Fruit fly (Drosophila melanogaster): ENCODE data around the gene Or85f.

The Or85f gene

DNA sequence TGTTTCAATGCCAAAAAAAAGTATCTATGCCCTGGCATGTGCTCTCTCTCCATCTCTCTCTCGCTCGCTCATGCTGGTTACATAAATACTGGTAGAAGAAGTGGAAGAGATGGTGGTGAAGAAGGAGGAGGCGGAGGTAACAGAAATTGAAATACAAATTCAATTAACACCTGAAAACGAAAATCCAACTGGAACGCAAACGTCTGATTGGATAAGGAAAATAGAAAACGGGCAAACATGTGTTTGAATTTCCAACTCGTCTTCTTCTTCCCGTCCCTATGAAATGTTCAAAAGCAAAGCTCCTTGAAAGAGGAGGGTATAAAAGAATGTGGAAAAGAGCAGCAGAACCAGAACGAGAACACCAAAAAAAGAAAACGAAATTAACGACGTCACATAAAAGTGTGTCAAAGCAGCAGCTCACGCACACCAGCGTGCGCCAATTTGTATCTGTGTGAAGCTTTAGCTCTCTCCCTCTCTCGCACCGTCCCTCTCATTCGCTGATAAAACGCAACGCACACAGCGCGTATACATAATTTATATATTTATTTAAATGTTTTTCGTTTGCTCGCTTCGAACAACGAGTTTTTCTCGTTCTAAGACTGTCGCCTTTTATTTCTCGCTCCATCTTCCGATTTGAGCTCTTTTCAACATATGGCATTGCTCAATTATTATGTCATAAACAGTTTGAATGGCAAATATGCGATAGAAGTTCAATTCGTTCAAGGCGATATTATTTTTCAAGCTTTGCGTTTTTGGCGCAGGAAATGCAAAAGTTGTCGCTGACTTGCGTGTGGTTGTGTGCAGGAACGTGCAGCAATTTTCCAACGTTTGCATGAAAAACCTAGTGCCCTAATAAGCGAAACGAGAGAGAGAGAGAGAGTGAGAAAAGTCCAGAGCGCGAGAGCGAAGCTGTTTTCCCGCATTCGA is 20.6 kb downstream of the Or85f start (continued):
- no peak for TF ChIP-seq inv (GFP tag; IDR thresholded peaks at IDR 0.05; ENCODE audit: partially characterized antibody)
- peak; percentile 20 for TF ChIP-seq lbe (GFP tag; optimal IDR thresholded peaks at IDR 0.05)
- TF ChIP-seq Meics (GFP tag; optimal IDR thresholded peaks at IDR 0.05) = no peak
- TF ChIP-seq CG7357 (GFP tag; IDR thresholded peaks at IDR 0.05) = no peak
- TF ChIP-seq CG6272 (GFP tag; IDR thresholded peaks at IDR 0.05) = no peak
- peak; percentile 85 for TF ChIP-seq CG17385 (GFP tag; optimal IDR thresholded peaks at IDR 0.05)
- TF ChIP-seq CG4730 (GFP tag; IDR thresholded peaks at IDR 0.05) = no peak
- TF ChIP-seq CG13624 (GFP tag; optimal IDR thresholded peaks at IDR 0.05) = no peak
- no peak for TF ChIP-seq CG14965 (GFP tag; optimal IDR thresholded peaks at IDR 0.05; ENCODE audit: borderline replicate concordance)
- TF ChIP-seq gfzf (GFP tag; optimal IDR thresholded peaks at IDR 0.05) = no peak
- no peak for TF ChIP-seq Lpt (GFP tag; optimal IDR thresholded peaks at IDR 0.05)
- no peak for TF ChIP-seq h (optimal IDR thresholded peaks at IDR 0.05)
- TF ChIP-seq Vsx1 (GFP tag; optimal IDR thresholded peaks at IDR 0.05) = peak; percentile 19
- TF ChIP-seq CG8388 (GFP tag; optimal IDR thresholded peaks at IDR 0.05) = no peak
- TF ChIP-seq stwl (tag; optimal IDR thresholded peaks at IDR 0.05) = no peak
- no peak for TF ChIP-seq CG9797 (GFP tag; optimal IDR thresholded peaks at IDR 0.05)

DNA sequence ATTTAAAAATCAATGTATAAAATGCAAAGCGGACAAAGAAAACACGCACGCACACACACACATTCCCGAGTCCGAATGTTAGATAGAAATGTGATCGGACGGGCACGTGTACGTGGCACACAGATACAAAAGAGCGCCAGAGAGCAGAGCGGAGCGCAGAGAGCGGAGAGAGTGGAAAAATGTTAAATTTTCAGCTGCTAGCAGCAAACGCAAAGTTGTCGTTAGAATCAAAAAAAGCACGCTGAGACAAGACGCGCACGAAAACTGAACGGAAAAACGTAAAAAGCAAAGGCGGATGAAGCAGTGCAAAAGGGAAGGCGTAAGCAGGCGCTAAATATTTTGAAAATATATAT is 21.3 kb downstream of the Or85f start:
- TF ChIP-seq slou (GFP tag; optimal IDR thresholded peaks at IDR 0.05) = no peak
- no peak for TF ChIP-seq CG2678 (tag; optimal IDR thresholded peaks at IDR 0.05)
- peak; percentile 85 for TF ChIP-seq Deaf1 (tag; optimal IDR thresholded peaks at IDR 0.05)
- TF ChIP-seq ftz-f1 (GFP tag; optimal IDR thresholded peaks at IDR 0.05) = peak; percentile 14
- TF ChIP-seq CG10462 (GFP tag; optimal IDR thresholded peaks at IDR 0.05) = no peak
- TF ChIP-seq ro (GFP tag; IDR thresholded peaks at IDR 0.05) = no peak
- TF ChIP-seq CG31365 (tag; optimal IDR thresholded peaks at IDR 0.05) = peak; percentile 11
- TF ChIP-seq CG8290 (GFP tag; optimal IDR thresholded peaks at IDR 0.05) = no peak
- TF ChIP-seq CG8290 (tag; optimal IDR thresholded peaks at IDR 0.05) = peak in 1 of 2 experiments; percentile 3
- peak; percentile 52 for TF ChIP-seq CG12769 (tag; optimal IDR thresholded peaks at IDR 0.05)
- no peak for TF ChIP-seq CG18476 (GFP tag; optimal IDR thresholded peaks at IDR 0.05)
- no peak for TF ChIP-seq Stat92E (GFP tag; optimal IDR thresholded peaks at IDR 0.05)
- TF ChIP-seq Trl (optimal IDR thresholded peaks at IDR 0.05) = peak; percentile 99
- TF ChIP-seq Trl (GFP tag; optimal IDR thresholded peaks at IDR 0.05) = peak; percentile 86
- TF ChIP-seq HHEX (GFP tag; optimal IDR thresholded peaks at IDR 0.05) = peak; percentile 44
- peak; percentile 4 for TF ChIP-seq CG13894 (tag; optimal IDR thresholded peaks at IDR 0.05)
- TF ChIP-seq lilli (GFP tag; optimal IDR thresholded peaks at IDR 0.05) = peak; percentile 17
- no peak for TF ChIP-seq unpg (GFP tag; optimal IDR thresholded peaks at IDR 0.05)
- no peak for TF ChIP-seq CG10565 (GFP tag; optimal IDR thresholded peaks at IDR 0.05)
- no peak for TF ChIP-seq CG10959 (GFP tag; IDR thresholded peaks at IDR 0.05)
- TF ChIP-seq Doc3 (GFP tag; IDR thresholded peaks at IDR 0.05; ENCODE audit: partially characterized antibody) = no peak
- no peak for TF ChIP-seq CG10274 (GFP tag; optimal IDR thresholded peaks at IDR 0.05)
- no peak for TF ChIP-seq CG1602 (GFP tag; optimal IDR thresholded peaks at IDR 0.05)
- no peak for TF ChIP-seq Chrac-16 (GFP tag; optimal IDR thresholded peaks at IDR 0.05)
- no peak for TF ChIP-seq sc (optimal IDR thresholded peaks at IDR 0.05)
- TF ChIP-seq sc (GFP tag; optimal IDR thresholded peaks at IDR 0.05) = no peak
- TF ChIP-seq CG13123 (GFP tag; optimal IDR thresholded peaks at IDR 0.05) = no peak
- TF ChIP-seq CG2202 (tag; optimal IDR thresholded peaks at IDR 0.05) = no peak
- TF ChIP-seq CG6254 (GFP tag; optimal IDR thresholded peaks at IDR 0.05) = no peak
- TF ChIP-seq CHES-1-like (GFP tag; optimal IDR thresholded peaks at IDR 0.05) = peak; percentile 10
- no peak for TF ChIP-seq CG11398 (GFP tag; optimal IDR thresholded peaks at IDR 0.05)
- TF ChIP-seq ken (GFP tag; IDR thresholded peaks at IDR 0.05) = no peak
- no peak for TF ChIP-seq wdn (GFP tag; IDR thresholded peaks at IDR 0.05)
- no peak for TF ChIP-seq MBD-R2 (GFP tag; IDR thresholded peaks at IDR 0.05)
- no peak for TF ChIP-seq Dip3 (GFP tag; optimal IDR thresholded peaks at IDR 0.05)
